Worm (Caenorhabditis elegans): ENCODE results near the gene C05G5.2.
A peak's percentile ranks its signal among the peaks of the same experiment; 100 is the strongest.

The C05G5.2 gene

ce11 chrX:14792315-14793197 is 45.5 kb downstream of the C05G5.2 start (continued):
- TF ChIP-seq sptf-2 (GFP tag; optimal IDR thresholded peaks at IDR 0.05): no peak
- no peak for TF ChIP-seq C17E4.6 (GFP tag; IDR thresholded peaks at IDR 0.05)
- TF ChIP-seq F37B4.10 (GFP tag; IDR thresholded peaks at IDR 0.05): 0 out of 2 replicates have a peak, but pooled peaks have one; percentile 3

ce11 chrX:14793198-14793747 is 46.2 kb downstream of the C05G5.2 start, which contains the start of gene sprr-2:
TSS of gene sprr-2 (plus strand) at chrX:14793445.
- TF ChIP-seq ztf-25 (GFP tag; IDR thresholded peaks at IDR 0.05) (no peak), T07F8.4 (tag; optimal IDR thresholded peaks at IDR 0.05) (no peak), atf-7 (tag; optimal IDR thresholded peaks at IDR 0.05) (peak; percentile 58), Y53G8AR.9 (GFP tag; conservative IDR thresholded peaks at IDR 0.05) (0 out of 2 replicates have a peak, but pooled peaks have one; percentile 28), lin-40 (tag; optimal IDR thresholded peaks at IDR 0.05) (peak; percentile 0), madf-3 (GFP tag; IDR thresholded peaks at IDR 0.05) (0 out of 2 replicates have a peak, but pooled peaks have one; percentile 42)

- TF ChIP-seq lsy-27 (tag; optimal IDR thresholded peaks at IDR 0.05; ENCODE audit: borderline replicate concordance, insufficient read depth) (no peak), sdz-38 (tag; optimal IDR thresholded peaks at IDR 0.05) (no peak), let-526 (GFP tag; IDR thresholded peaks at IDR 0.05) (no peak), egrh-3 (GFP tag; IDR thresholded peaks at IDR 0.05) (no peak), ets-4 (GFP tag; optimal IDR thresholded peaks at IDR 0.05) (no peak), ceh-79 (tag; optimal IDR thresholded peaks at IDR 0.05) (no peak), unc-130 (GFP tag; optimal IDR thresholded peaks at IDR 0.05) (no peak), hlh-12 (tag; optimal IDR thresholded peaks at IDR 0.05) (no peak), let-607 (tag; optimal IDR thresholded peaks at IDR 0.05) (no peak)
Measured at ce11 chrX:14794170-14794569, 47.1 kb downstream of the C05G5.2 start.

ce11 chrX:14797405-14797804 is 50.3 kb downstream of the C05G5.2 start:
- TF ChIP-seq Y67H2A.10 (GFP tag; conservative IDR thresholded peaks at IDR 0.05) (no peak), gei-17 (GFP tag; optimal IDR thresholded peaks at IDR 0.05) (no peak), F23B12.7 (tag; optimal IDR thresholded peaks at IDR 0.05; ENCODE audit: insufficient read depth) (no peak), F55B11.4 (tag; optimal IDR thresholded peaks at IDR 0.05; ENCODE audit: borderline replicate concordance, insufficient read depth) (no peak), F39B2.1 (GFP tag; IDR thresholded peaks at IDR 0.05) (no peak), aptf-2 (GFP tag; conservative IDR thresholded peaks at IDR 0.05) (no peak), sptf-2 (GFP tag; optimal IDR thresholded peaks at IDR 0.05) (no peak)

Data from whole organism, young adult.